Fruit fly (Drosophila melanogaster): Measurements from ENCODE around the gene CG3792.

CG3792 gene

DNA sequence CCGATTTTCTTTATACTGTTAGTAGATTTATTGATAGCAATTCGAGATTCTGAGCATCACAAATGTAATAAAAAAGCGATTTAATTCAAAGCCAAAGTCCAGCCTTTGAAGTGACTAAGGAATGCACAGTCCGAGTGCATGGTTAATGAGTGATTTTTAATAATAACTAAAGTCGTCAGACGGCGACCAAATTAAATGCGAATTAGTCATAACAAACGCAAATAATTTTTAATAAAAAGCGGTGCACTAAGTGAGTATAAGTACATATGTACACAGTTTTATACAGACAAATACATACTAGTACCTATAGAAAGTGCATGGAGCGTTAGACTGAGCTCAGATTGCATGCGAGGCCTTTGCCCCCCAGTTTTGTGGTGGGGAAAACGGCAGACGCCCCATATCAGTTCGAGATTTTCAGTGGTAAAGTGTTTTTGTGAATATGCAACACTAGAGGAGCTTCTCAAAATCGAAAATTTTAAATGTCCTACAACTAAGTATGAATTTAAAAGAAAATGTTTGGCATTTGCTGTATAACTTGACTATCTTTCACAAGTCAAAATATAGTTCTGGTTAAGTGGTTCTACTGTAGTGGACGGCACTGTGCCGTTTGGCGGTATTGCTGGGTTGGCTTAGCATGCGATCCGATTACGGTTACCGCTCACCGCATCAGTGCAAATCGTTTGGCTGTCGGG, 25.7 kb downstream of the CG3792 start:
- no peak for TF ChIP-seq psq (optimal IDR thresholded peaks at IDR 0.05)
- TF ChIP-seq Myc (optimal IDR thresholded peaks at IDR 0.05), result no peak
- no peak for TF ChIP-seq h (optimal IDR thresholded peaks at IDR 0.05)
- no peak for TF ChIP-seq ttk (optimal IDR thresholded peaks at IDR 0.05)
- no peak for TF ChIP-seq insv (optimal IDR thresholded peaks at IDR 0.05)
- TF ChIP-seq Sin3A (optimal IDR thresholded peaks at IDR 0.05), result no peak

DNA sequence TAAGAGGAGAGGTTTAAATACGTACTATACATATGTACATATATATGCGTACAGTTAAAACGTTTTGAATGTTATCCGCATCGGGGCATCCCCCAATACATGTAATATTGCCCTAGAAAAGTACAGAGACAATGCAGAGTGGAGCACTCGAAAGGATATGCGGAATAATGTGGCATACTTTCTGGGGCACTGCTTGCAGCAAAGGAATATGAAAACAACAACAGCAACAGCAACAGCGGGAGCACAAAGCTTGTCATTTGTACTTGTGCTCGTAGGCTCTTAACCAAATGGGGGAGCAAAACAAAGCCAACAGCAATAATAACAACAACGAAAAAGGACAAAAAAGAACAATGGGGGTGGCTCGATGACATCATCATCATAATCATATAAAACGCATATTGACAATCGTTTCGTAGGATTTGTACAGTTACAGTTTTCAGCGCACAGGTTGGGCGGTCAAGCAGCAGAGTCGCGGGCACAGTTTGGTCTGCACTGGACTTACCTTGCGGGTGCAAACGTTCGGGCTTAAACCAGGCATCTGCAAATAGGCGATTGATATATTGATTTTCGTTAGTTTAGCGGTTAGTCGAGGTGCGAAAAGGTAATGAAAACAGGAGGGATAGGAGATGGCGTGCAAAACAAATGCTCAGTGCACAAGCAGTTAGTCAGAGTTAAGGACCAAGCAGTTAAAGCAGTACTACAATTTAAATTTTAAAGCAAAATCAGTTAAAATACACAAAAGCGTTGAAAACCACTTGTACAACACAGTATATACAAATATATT, 26.8 kb downstream of the CG3792 start:
- TF ChIP-seq h (optimal IDR thresholded peaks at IDR 0.05) (no peak), Sin3A (optimal IDR thresholded peaks at IDR 0.05) (no peak), Myc (optimal IDR thresholded peaks at IDR 0.05) (no peak), insv (optimal IDR thresholded peaks at IDR 0.05) (no peak), psq (optimal IDR thresholded peaks at IDR 0.05) (no peak), ttk (optimal IDR thresholded peaks at IDR 0.05) (no peak)

DNA sequence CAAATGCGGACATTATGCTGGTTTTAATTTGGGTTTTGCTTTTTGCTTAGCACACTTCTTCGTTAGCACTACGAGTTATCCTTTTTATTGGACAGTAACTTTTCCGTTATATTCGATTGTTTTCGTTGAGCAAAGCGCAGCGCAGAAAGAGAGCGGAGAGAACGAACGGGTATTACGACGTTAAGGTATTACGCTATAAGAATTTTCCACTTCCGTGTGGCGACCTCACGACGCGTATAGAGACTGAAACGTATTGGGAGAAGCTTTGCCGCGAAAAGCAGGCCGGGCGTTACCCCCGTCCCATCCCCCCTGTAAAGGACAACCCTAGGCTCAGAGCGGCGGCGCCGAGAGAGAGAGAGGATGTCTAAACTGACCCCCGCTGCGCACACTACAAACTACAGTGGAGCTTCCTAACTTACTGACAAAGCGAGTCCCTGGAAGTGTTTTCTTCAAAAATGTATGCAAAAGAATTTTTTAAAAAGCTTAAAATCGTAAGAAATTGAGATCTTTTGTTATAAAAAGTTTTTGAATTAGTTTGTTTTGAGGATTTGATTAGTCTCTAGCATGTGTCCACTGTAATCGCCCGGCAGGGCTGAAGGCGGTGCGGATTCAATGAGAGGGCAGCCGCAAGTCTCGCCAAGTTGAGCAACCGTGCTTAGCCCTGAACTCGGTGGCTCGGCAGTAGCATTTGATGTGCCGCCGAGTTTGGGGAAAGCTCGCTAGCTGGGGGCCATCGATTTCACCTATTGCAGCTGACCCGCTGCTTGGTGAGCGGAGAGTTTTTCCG, 27.8 kb downstream of the CG3792 start:
- TF ChIP-seq insv (optimal IDR thresholded peaks at IDR 0.05), result no peak
- no peak for TF ChIP-seq psq (optimal IDR thresholded peaks at IDR 0.05)
- TF ChIP-seq Sin3A (optimal IDR thresholded peaks at IDR 0.05), result no peak
- no peak for TF ChIP-seq h (optimal IDR thresholded peaks at IDR 0.05)

DNA sequence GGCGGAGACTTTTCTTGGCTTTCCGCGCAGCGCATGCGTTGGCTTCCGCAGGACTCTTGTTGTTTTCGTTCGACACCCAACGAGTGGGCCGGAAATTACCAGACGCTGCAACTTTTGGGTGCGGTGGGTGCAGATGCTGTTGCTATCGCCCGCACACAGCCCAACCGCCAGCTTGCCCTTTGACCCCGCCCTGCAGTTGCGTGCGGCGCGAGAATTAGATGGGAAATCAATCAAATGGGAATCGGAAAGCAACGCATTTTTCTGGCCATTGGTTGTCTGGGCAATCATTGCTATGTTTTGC, 28.3 kb downstream of the CG3792 start:
- TF ChIP-seq h (optimal IDR thresholded peaks at IDR 0.05) (no peak), insv (optimal IDR thresholded peaks at IDR 0.05) (no peak), ttk (optimal IDR thresholded peaks at IDR 0.05) (no peak), Sin3A (optimal IDR thresholded peaks at IDR 0.05) (no peak), psq (optimal IDR thresholded peaks at IDR 0.05) (no peak), Myc (optimal IDR thresholded peaks at IDR 0.05) (no peak)

DNA sequence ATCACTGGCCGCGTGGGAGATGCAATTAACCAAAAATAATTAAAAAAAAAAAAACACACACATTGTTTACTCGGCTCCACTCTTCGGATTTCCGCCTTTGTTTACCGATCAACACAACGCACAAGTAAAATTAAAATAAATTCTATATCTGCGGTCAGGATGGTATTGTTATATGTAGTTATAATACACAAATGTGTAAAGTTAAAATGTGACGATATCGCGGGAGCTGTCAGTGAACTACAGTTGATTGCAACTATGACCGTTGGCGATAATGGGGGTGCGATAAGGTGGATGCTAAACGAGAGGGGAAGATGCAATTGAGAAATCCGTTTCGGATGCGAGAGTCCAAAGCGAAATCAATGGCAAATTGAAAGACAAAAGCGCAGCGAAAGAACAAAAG, 29.2 kb downstream of the CG3792 start:
- TF ChIP-seq ttk (optimal IDR thresholded peaks at IDR 0.05) (no peak), Myc (optimal IDR thresholded peaks at IDR 0.05) (no peak), h (optimal IDR thresholded peaks at IDR 0.05) (no peak), Sin3A (optimal IDR thresholded peaks at IDR 0.05) (no peak), insv (optimal IDR thresholded peaks at IDR 0.05) (no peak), psq (optimal IDR thresholded peaks at IDR 0.05) (no peak)

DNA sequence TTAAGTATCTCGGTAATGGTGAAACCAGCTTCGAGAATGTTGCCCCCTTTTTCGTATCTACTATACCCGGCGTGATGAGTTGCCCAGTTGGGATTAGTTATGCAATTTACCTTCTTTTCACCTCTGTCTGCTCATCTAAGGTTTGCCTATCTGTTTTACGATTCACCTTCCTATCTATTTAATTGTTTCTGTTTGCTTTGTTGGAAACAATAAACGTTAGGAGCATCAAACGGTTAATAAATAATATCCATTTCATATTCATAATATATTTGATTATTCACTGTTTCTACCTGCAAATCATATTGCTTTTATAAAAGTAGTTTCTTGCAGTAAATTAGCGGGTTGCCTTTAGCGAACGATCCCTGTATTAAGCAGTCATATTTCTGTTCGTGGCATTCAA, 30.1 kb downstream of the CG3792 start:
- TF ChIP-seq Sin3A (optimal IDR thresholded peaks at IDR 0.05) (no peak), h (optimal IDR thresholded peaks at IDR 0.05) (no peak), ttk (optimal IDR thresholded peaks at IDR 0.05) (no peak), Myc (optimal IDR thresholded peaks at IDR 0.05) (no peak), psq (optimal IDR thresholded peaks at IDR 0.05) (no peak), insv (optimal IDR thresholded peaks at IDR 0.05) (no peak)

DNA sequence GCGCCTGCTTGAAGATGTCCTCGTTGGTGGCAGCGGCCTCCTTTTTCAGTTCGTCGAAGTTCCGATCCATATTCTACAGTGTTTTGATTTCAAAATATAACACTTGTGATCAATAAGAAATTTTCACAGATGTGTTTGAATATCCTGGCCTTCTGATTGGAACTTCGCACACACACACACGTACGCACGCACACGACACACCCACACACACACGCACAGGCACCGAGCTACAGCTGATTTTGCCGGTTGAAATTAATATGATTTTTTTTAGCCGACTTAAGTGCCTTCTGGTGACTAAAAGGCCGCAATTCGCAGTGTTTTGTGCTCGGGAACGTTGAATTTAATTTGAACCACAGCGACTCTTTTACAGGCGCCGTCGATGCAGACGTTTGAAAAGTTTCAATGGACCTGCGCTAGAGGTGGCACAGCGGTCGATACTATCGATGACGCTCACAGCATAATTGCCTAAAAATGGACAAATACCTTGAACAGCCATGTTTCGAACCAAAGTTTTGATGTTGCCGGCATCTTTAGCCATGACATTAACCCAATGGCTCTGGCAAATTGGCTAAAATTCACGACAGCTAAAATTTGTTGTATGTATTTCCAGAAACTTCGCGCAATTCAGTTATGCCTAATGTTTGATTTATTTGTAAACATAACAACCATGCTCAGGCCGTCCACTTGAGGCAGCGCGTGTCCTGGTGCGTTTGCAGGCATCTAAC, 32.4 kb downstream of the CG3792 start, which contains the start of gene Rtnl1:
Rtnl1 (minus strand) TSS at position 415 of the 725 bp plus-strand sequence.
- TF ChIP-seq Myc (optimal IDR thresholded peaks at IDR 0.05) (no peak), ttk (optimal IDR thresholded peaks at IDR 0.05) (no peak), insv (optimal IDR thresholded peaks at IDR 0.05) (no peak), h (optimal IDR thresholded peaks at IDR 0.05) (no peak), Sin3A (optimal IDR thresholded peaks at IDR 0.05) (no peak), psq (optimal IDR thresholded peaks at IDR 0.05) (no peak)

DNA sequence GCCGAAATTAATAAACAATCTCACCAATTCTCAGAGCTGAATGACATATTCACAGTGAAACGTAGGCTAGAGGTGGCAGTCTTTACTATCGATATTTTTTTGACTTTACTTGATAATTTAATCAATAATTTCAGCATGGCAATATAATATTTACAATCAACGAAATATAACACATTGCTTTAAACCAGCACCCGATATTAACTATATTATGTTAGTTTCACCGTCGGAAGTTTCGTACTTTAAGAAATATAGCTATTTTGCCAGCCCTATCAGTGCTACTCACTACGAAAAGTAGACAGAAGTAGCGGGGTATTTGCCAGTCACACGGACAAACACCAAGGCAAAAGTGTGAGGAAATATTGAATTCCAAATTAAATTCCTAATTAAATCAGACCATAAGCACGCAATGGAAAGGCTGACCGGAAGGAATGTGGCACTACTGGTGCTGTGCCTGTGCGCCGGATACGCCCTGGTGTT, 33.7 kb downstream of the CG3792 start, which contains the start of the genes CG31917, Tfb5 and SelT:
CG31917 (minus strand) TSS at position 51 of the 477 bp plus-strand sequence.
Tfb5 (minus strand) TSS at position 51 of the 477 bp plus-strand sequence.
SelT (plus strand) TSS at position 139 of the 477 bp plus-strand sequence.
- TF ChIP-seq Myc (optimal IDR thresholded peaks at IDR 0.05) (no peak), Sin3A (optimal IDR thresholded peaks at IDR 0.05) (no peak), psq (optimal IDR thresholded peaks at IDR 0.05) (no peak), h (optimal IDR thresholded peaks at IDR 0.05) (no peak), insv (optimal IDR thresholded peaks at IDR 0.05) (no peak), ttk (optimal IDR thresholded peaks at IDR 0.05) (no peak)

DNA sequence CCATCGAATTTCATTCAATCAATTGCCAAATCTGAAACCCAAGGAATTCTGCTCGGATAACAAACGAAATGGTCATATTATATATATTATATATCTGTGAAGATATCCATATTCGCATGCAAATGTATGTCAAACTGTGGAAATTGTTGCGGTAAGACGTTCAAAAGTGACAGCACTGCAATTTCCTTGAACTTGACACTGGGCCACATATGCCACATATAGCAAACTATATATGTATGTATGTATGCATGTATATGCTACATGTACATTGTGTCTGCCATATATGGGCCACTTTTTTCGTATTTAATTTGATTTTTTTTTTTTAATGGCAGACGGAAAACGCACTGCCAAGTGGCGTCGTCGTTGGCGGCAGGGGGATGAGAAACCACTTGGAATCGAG, 43.4 kb downstream of the CG3792 start:
- TF ChIP-seq insv (optimal IDR thresholded peaks at IDR 0.05) (no peak), Myc (optimal IDR thresholded peaks at IDR 0.05) (no peak), ttk (optimal IDR thresholded peaks at IDR 0.05) (no peak), h (optimal IDR thresholded peaks at IDR 0.05) (no peak), psq (optimal IDR thresholded peaks at IDR 0.05) (no peak), Sin3A (optimal IDR thresholded peaks at IDR 0.05) (no peak)

DNA sequence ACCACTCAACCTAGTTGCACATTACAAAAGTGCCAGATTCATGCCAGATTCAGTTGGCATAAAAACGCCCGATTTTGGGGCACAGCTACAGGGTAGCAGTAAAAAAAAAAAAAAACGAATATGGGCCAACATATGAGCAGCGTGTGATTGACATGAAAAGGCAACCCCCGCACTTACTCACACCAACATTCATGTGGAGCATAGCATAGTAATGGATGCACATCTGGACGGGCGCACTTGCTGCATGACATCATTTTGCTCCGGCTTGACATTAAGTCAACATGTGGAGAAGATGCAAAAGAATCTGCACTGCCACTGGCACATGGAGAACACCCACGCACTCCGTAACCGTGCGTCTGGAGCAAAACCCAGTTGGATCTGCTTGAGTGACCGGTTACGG, 45.5 kb downstream of the CG3792 start:
- no peak for TF ChIP-seq Myc (optimal IDR thresholded peaks at IDR 0.05)
- TF ChIP-seq h (optimal IDR thresholded peaks at IDR 0.05), result no peak
- TF ChIP-seq Sin3A (optimal IDR thresholded peaks at IDR 0.05), result no peak
- TF ChIP-seq psq (optimal IDR thresholded peaks at IDR 0.05), result no peak
- TF ChIP-seq ttk (optimal IDR thresholded peaks at IDR 0.05), result no peak
- no peak for TF ChIP-seq insv (optimal IDR thresholded peaks at IDR 0.05)

DNA sequence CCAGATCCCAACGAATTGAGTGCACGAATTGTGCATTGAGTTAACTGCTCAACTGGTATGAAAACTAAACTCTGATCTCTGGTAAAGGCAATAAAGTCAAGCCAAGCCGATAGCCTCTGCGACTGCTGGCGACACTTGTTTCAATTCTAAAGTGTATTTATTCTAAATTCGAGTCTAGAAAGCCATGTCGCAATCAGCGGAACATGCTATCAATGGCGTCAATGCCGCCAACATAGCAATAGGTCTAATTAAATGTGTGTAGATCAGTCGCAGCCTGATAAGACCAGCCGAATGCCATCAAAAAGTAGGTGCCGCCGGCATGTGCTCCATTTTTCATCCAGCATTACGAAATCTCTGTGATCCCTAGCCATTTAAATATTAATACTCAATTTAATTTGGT, 48.4 kb downstream of the CG3792 start:
- TF ChIP-seq ttk (optimal IDR thresholded peaks at IDR 0.05), result no peak
- no peak for TF ChIP-seq Myc (optimal IDR thresholded peaks at IDR 0.05)
- no peak for TF ChIP-seq psq (optimal IDR thresholded peaks at IDR 0.05)
- TF ChIP-seq insv (optimal IDR thresholded peaks at IDR 0.05), result no peak
- no peak for TF ChIP-seq h (optimal IDR thresholded peaks at IDR 0.05)
- no peak for TF ChIP-seq Sin3A (optimal IDR thresholded peaks at IDR 0.05)
